Fruit fly (Drosophila melanogaster): ENCODE results near the gene CrzR.
A peak's percentile ranks its signal among the peaks of the same experiment; 100 is the strongest.

Gene CrzR

dm6 chr3L:12351440-12351839 lies at the start of gene CrzR:
TSS of gene CrzR (minus strand) at chr3L:12351544.
- no peak for TF ChIP-seq CTCF (optimal IDR thresholded peaks at IDR 0.05)
- TF ChIP-seq CG8478 (optimal IDR thresholded peaks at IDR 0.05), result no peak

- TF ChIP-seq CTCF (optimal IDR thresholded peaks at IDR 0.05), result no peak
Measured at dm6 chr3L:12399171-12399570, 47.8 kb upstream of the CrzR start, which contains the start of gene CG32104. TSS of gene CG32104 (minus strand) at chr3L:12399322.

dm6 chr3L:12395871-12396270 lies 44.5 kb upstream of the CrzR start, which contains the start of gene Obp69a:
TSS of gene Obp69a (plus strand) at chr3L:12396171.
- TF ChIP-seq CTCF (optimal IDR thresholded peaks at IDR 0.05), result no peak
- TF ChIP-seq CG8478 (optimal IDR thresholded peaks at IDR 0.05), result no peak

- TF ChIP-seq CTCF (optimal IDR thresholded peaks at IDR 0.05) (no peak), CG8478 (optimal IDR thresholded peaks at IDR 0.05) (no peak)
Measured at dm6 chr3L:12392758-12393157, 41.4 kb upstream of the CrzR start.

DNA sequence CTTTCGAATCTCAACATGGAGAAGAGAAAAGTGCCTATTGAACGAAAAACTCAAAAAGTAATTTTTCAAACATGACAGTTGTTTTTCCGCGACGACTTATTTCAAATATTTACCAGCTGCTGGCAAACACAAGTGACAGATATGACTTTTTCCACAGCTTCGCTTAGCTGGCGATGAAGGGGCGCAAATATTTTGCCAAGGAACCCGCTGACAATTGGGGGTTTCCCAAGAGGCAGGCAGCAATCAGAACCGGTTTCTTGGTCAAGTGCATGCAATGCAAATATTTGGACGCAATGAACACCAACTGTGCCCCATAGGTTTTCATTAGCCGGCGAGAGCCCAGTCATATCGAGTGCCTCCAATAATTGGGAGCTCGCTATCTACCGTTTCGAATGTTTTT lies 40.7 kb upstream of the CrzR start:
- TF ChIP-seq CTCF (optimal IDR thresholded peaks at IDR 0.05), result no peak

- no peak for TF ChIP-seq CTCF (optimal IDR thresholded peaks at IDR 0.05)
- TF ChIP-seq CG8478 (optimal IDR thresholded peaks at IDR 0.05), result no peak
Measured at dm6 chr3L:12391240-12391843, 40.0 kb upstream of the CrzR start, which contains the start of gene Ncc69. TSS of gene Ncc69 (minus strand) at chr3L:12391444.

DNA sequence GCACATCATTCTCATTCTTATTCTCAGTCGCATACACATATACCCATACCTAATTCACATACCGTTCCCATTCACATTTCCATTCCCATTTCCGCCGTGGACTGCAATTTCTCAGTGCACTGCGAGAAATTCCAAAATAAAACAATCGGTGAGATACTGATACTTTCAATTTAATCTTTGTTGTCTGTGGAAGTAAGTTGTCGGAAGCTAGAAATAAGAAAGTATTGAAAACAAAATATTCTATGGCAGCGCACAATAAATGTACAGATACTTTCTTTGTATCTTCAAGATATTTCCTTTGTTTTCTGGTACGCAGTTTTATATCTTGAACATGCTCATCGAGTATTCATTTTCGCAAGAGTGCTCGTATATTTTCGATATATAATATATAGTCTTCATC lies 36.6 kb upstream of the CrzR start:
- no peak for TF ChIP-seq CG8478 (optimal IDR thresholded peaks at IDR 0.05)

- no peak for TF ChIP-seq CTCF (optimal IDR thresholded peaks at IDR 0.05)
- no peak for TF ChIP-seq CG8478 (optimal IDR thresholded peaks at IDR 0.05)
Measured at dm6 chr3L:12387063-12387462, 35.7 kb upstream of the CrzR start.

dm6 chr3L:12380592-12380991 lies 29.2 kb upstream of the CrzR start:
- TF ChIP-seq CG8478 (optimal IDR thresholded peaks at IDR 0.05), result no peak
- TF ChIP-seq CTCF (optimal IDR thresholded peaks at IDR 0.05), result peak; percentile 80 to 85

dm6 chr3L:12374420-12374819 lies 23.1 kb upstream of the CrzR start:
- no peak for TF ChIP-seq CTCF (optimal IDR thresholded peaks at IDR 0.05)
- TF ChIP-seq CG8478 (optimal IDR thresholded peaks at IDR 0.05), result no peak

DNA sequence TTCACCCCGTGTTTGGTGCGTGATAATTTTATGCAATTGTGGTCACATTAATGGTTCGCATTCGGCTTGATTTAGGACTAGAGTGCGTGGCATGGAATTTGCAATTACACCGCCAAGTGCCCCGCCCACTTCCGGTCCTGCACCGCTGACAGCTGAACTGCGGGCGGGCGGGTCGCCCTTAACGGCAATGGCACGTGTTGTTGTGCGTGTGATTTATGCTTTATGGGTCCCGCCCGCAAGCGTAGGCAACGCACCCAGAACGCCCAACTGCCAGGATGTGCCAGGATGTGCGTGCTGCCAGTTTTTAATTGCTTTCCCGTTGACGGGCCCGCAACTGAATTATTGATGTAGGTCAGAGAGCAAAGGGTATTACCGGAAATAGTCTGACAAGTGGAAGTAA lies 12.4 kb upstream of the CrzR start:
- TF ChIP-seq CG8478 (optimal IDR thresholded peaks at IDR 0.05) (no peak), CTCF (optimal IDR thresholded peaks at IDR 0.05) (no peak)

dm6 chr3L:12350307-12350706 lies 1.0 kb downstream of the CrzR start:
- TF ChIP-seq CTCF (optimal IDR thresholded peaks at IDR 0.05) (no peak), CG8478 (optimal IDR thresholded peaks at IDR 0.05) (no peak)

DNA sequence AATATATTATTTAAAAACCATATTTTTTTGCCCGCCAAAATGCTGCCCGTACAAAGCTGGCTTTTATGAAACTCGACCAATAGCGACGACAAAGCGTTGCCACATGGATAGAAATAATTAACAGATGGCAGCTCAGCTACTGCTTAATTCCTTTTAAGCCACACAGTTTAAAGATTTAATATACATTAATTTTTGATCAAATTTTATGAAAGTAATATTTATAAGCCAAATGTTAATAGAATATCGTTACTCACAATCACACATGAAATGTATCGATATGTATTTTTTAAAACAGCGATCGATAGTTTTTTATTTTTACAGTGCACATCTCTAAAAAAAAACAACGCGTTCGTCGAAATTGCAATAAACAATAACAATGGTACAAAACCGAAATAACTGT lies 15.0 kb downstream of the CrzR start, which contains the start of gene CG10418:
TSS of gene CG10418 (plus strand) at position 338 of the 400 bp plus-strand sequence.
- TF ChIP-seq CG8478 (optimal IDR thresholded peaks at IDR 0.05) (no peak), CTCF (optimal IDR thresholded peaks at IDR 0.05) (peak in 1 of 2 experiments; percentile 29)

dm6 chr3L:12329549-12329948 lies 21.8 kb downstream of the CrzR start:
- TF ChIP-seq CTCF (optimal IDR thresholded peaks at IDR 0.05) (no peak), CG8478 (optimal IDR thresholded peaks at IDR 0.05) (no peak)

DNA sequence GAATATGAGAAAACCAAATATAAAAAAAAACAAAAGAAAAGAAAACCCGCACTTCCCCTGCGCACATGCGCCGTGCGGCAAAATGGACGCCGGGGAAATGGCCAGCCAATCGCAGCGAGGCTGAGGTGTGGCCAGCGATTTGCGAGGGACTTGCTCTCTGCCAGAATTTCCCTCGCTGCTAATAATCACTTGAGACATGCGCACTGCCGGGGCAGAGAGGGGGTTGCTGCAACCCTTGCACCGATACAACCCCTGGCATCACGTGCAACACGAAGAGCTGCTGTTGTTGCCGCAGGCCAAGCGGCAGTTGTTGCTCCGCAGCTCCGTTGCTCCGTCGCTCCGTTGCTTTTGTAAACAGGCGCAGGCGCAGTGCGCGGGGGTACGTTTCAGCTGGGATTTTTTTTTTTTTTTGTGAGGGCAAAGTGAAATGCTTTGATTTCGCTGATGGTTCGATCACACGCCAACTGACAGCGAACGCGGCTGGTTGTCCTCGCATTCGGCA lies 22.5 kb downstream of the CrzR start, which contains the start of gene Lmx1a:
TSS of gene Lmx1a (plus strand) at position 452 of the 502 bp plus-strand sequence.
- TF ChIP-seq CTCF (optimal IDR thresholded peaks at IDR 0.05) (no peak), CG8478 (optimal IDR thresholded peaks at IDR 0.05) (no peak)

DNA sequence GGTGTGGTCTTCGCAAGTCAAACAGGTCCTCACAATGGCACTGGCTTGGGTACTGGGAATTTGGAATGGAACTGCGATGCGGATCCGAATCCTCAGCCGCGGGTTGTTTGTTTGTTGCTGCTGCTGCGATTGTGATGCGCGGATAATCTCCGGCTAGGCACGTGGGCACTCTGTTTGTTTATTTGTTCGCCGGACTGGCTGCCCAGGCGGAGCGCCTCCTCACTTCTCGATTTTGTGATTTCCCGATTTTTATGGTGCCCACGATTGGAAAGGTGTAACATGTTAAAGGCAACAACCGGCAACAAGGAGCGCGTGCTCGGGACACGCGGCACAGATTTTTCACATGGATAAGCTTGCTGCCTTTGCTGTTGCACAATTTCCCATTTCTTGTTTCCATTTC lies 31.6 kb downstream of the CrzR start:
- TF ChIP-seq CG8478 (optimal IDR thresholded peaks at IDR 0.05) (no peak), CTCF (optimal IDR thresholded peaks at IDR 0.05) (no peak)

- no peak for TF ChIP-seq CG8478 (optimal IDR thresholded peaks at IDR 0.05)
- no peak for TF ChIP-seq CTCF (optimal IDR thresholded peaks at IDR 0.05)
Measured at dm6 chr3L:12313280-12313679, 38.1 kb downstream of the CrzR start.
